Worm (Caenorhabditis elegans): Measurements from ENCODE around the gene Y1B5A.1.

Y1B5A.1 gene

DNA sequence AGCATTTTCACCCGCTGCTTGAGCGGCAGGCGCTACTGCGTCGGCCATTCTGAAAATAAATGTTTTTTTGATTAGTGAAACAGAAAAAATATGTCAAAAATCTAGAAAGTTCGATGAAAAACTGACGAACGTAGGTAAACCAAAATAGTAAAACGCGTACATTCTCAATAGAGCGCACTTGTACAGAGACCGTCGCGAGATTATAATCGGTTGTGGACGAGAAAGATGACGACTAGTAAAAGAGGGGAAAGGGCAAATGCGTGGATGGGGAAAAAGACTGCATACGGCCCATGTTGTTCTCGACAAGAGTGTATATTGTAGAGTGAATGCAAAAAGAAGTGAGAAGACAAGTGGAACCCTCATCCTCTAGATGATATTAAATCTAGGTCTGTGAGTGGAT, 15.1 kb downstream of the Y1B5A.1 start, which contains the start of gene C36B7.6:
TSS of gene C36B7.6 (minus strand) at position 49 of the 400 bp plus-strand sequence.
- TF ChIP-seq ama-1 (optimal IDR thresholded peaks at IDR 0.05) = no peak
- TF ChIP-seq snpc-4 (tag; optimal IDR thresholded peaks at IDR 0.05) = peak; percentile 17
- no peak for TF ChIP-seq mdl-1 (tag; optimal IDR thresholded peaks at IDR 0.05)
- TF ChIP-seq nhr-23 (tag; optimal IDR thresholded peaks at IDR 0.05) = peak; percentile 36
- TF ChIP-seq elt-2 (tag; optimal IDR thresholded peaks at IDR 0.05) = peak; percentile 36
- TF ChIP-seq pqm-1 (tag; optimal IDR thresholded peaks at IDR 0.05) = peak; percentile 30
- peak; percentile 49 for TF ChIP-seq lin-15B (tag; optimal IDR thresholded peaks at IDR 0.05)
- TF ChIP-seq nhr-25 (tag; optimal IDR thresholded peaks at IDR 0.05) = peak; percentile 52
- no peak for TF ChIP-seq tbx-2 (tag; optimal IDR thresholded peaks at IDR 0.05)
- no peak for TF ChIP-seq elt-3 (tag; optimal IDR thresholded peaks at IDR 0.05)

- TF ChIP-seq mdl-1 (tag; optimal IDR thresholded peaks at IDR 0.05) = no peak
- no peak for TF ChIP-seq egl-27 (tag; optimal IDR thresholded peaks at IDR 0.05)
Measured at ce11 chrX:7101477-7101876, 16.3 kb downstream of the Y1B5A.1 start, which contains the start of gene C36B7.3. Gene C36B7.3, plus strand, starts transcription at chrX:7101777.

DNA sequence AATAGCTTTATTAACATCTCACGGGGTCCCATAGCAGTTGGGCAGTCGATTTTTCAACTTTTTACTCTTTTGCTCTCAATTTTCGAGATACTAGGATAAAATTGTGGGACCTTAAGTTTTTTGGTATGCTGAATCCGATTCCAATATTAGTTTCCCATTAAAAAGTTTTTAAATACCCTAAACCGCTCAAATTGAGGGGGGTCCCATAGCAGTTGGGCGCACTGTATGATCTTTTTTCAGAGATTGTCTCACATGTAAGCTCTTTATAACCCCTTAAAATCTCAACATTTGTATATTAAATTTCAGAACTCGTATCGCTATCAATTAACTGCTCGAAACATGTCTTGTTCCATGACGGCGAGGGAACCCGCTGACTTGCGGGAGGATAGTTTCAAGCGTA, 20.9 kb downstream of the Y1B5A.1 start, which contains the start of gene C36B7.2:
TSS of gene C36B7.2 (plus strand) at position 301 of the 400 bp plus-strand sequence.
- TF ChIP-seq skn-1 (tag; optimal IDR thresholded peaks at IDR 0.05) = no peak
- TF ChIP-seq nhr-67 (tag; optimal IDR thresholded peaks at IDR 0.05) = no peak
- TF ChIP-seq lsy-12 (tag; optimal IDR thresholded peaks at IDR 0.05) = no peak
- TF ChIP-seq zag-1 (tag; optimal IDR thresholded peaks at IDR 0.05) = no peak
- no peak for TF ChIP-seq hmg-11 (tag; optimal IDR thresholded peaks at IDR 0.05)
- no peak for TF ChIP-seq jun-1 (tag; optimal IDR thresholded peaks at IDR 0.05)
- no peak for TF ChIP-seq elt-1 (tag; optimal IDR thresholded peaks at IDR 0.05)
- no peak for TF ChIP-seq nhr-12 (tag; optimal IDR thresholded peaks at IDR 0.05)
- no peak for TF ChIP-seq nfya-1 (tag; optimal IDR thresholded peaks at IDR 0.05; ENCODE audit: insufficient read depth)
- TF ChIP-seq fos-1 (tag; optimal IDR thresholded peaks at IDR 0.05) = no peak
- no peak for TF ChIP-seq pha-4 (tag; optimal IDR thresholded peaks at IDR 0.05)
- no peak for TF ChIP-seq nhr-43 (tag; optimal IDR thresholded peaks at IDR 0.05; ENCODE audit: poor library complexity, severe bottlenecking)
- no peak for TF ChIP-seq snpc-4 (tag; optimal IDR thresholded peaks at IDR 0.05)
- TF ChIP-seq mml-1 (tag; optimal IDR thresholded peaks at IDR 0.05) = no peak
- TF ChIP-seq mdl-1 (tag; optimal IDR thresholded peaks at IDR 0.05) = no peak
- TF ChIP-seq nhr-25 (tag; optimal IDR thresholded peaks at IDR 0.05) = no peak
- no peak for TF ChIP-seq ztf-4 (tag; optimal IDR thresholded peaks at IDR 0.05)
- no peak for TF ChIP-seq nhr-28 (tag; optimal IDR thresholded peaks at IDR 0.05)

- TF ChIP-seq mml-1 (tag; optimal IDR thresholded peaks at IDR 0.05) = no peak
- no peak for TF ChIP-seq elt-2 (tag; optimal IDR thresholded peaks at IDR 0.05)
- TF ChIP-seq daf-12 (tag; optimal IDR thresholded peaks at IDR 0.05) = no peak
- TF ChIP-seq nhr-12 (tag; optimal IDR thresholded peaks at IDR 0.05) = no peak
- no peak for TF ChIP-seq ceh-28 (tag; optimal IDR thresholded peaks at IDR 0.05)
- no peak for TF ChIP-seq ztf-11 (tag; optimal IDR thresholded peaks at IDR 0.05)
- TF ChIP-seq ama-1 (optimal IDR thresholded peaks at IDR 0.05) = no peak
- no peak for TF ChIP-seq nhr-67 (tag; optimal IDR thresholded peaks at IDR 0.05)
- TF ChIP-seq pqm-1 (tag; optimal IDR thresholded peaks at IDR 0.05) = no peak
- no peak for TF ChIP-seq nhr-23 (tag; optimal IDR thresholded peaks at IDR 0.05)
- no peak for TF ChIP-seq lin-15B (tag; optimal IDR thresholded peaks at IDR 0.05)
- no peak for TF ChIP-seq ceh-82 (tag; optimal IDR thresholded peaks at IDR 0.05)
Measured at ce11 chrX:7112589-7112988, 27.4 kb downstream of the Y1B5A.1 start, which contains the start of gene C36B7.1. Gene C36B7.1, plus strand, starts transcription at chrX:7112889.

ce11 chrX:7116896-7117295, 31.7 kb downstream of the Y1B5A.1 start, which contains the start of gene hen-1:
Gene hen-1, minus strand, starts transcription at chrX:7116996.
- TF ChIP-seq nhr-28 (tag; optimal IDR thresholded peaks at IDR 0.05) = no peak
- TF ChIP-seq tbx-2 (tag; optimal IDR thresholded peaks at IDR 0.05) = no peak
- TF ChIP-seq unc-39 (tag; optimal IDR thresholded peaks at IDR 0.05) = no peak
- TF ChIP-seq zag-1 (tag; optimal IDR thresholded peaks at IDR 0.05) = no peak
- no peak for TF ChIP-seq ama-1 (optimal IDR thresholded peaks at IDR 0.05)
- TF ChIP-seq fkh-10 (GFP tag; optimal IDR thresholded peaks at IDR 0.05) = no peak
- TF ChIP-seq hmg-11 (tag; optimal IDR thresholded peaks at IDR 0.05) = no peak
- no peak for TF ChIP-seq ceh-9 (tag; optimal IDR thresholded peaks at IDR 0.05)
- no peak for TF ChIP-seq snpc-4 (tag; optimal IDR thresholded peaks at IDR 0.05)
- no peak for TF ChIP-seq nhr-11 (tag; optimal IDR thresholded peaks at IDR 0.05)
- no peak for TF ChIP-seq mml-1 (tag; optimal IDR thresholded peaks at IDR 0.05)
- no peak for TF ChIP-seq fkh-2 (tag; optimal IDR thresholded peaks at IDR 0.05)
- TF ChIP-seq nhr-25 (tag; optimal IDR thresholded peaks at IDR 0.05) = no peak
- TF ChIP-seq nhr-67 (tag; optimal IDR thresholded peaks at IDR 0.05) = no peak
- TF ChIP-seq egl-27 (tag; optimal IDR thresholded peaks at IDR 0.05) = no peak
- no peak for TF ChIP-seq ztf-11 (tag; optimal IDR thresholded peaks at IDR 0.05)
- no peak for TF ChIP-seq nhr-43 (tag; optimal IDR thresholded peaks at IDR 0.05; ENCODE audit: poor library complexity, severe bottlenecking)
- no peak for TF ChIP-seq lin-15B (tag; optimal IDR thresholded peaks at IDR 0.05)
- no peak for TF ChIP-seq eor-1 (tag; optimal IDR thresholded peaks at IDR 0.05)
- TF ChIP-seq elt-3 (tag; optimal IDR thresholded peaks at IDR 0.05) = no peak

All from whole organism, L3 larva.